Fruit fly (Drosophila melanogaster): ENCODE data around the gene B-H2.
A peak's percentile ranks its signal among the peaks of the same experiment; 100 is the strongest.

B-H2 gene

DNA sequence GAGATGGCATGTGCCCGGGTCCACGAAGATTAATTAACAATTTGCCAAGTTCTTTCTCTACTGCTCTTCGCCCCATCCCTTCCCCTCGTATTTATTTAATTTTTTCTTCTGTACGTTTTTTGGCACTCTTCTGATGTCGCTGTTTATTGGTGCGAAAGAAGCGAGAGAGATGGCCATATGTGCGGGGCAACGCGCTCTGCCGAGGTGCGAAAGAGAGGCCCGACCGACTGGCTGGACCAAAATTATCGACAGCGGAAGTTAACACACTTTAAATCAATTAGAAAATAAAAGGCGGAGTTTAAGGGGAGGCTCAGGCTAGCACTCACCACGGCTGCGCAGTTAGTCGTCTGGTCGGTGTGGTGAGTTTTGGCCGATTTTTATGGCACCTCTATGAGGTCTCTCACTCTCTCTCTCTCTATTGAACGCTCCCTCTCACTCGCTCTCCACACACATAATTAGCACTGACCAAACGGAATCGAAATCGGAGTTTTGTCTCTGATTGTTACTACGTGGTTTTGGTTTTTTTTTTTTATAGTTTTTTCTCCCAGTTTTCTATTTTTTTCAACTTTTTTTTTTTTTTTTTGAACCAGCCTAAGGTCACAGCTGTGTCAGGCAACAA is 31.5 kb downstream of the B-H2 start:
- no peak for TF ChIP-seq CG31627 (GFP tag; optimal IDR thresholded peaks at IDR 0.05)
- no peak for TF ChIP-seq CG1621 (tag; optimal IDR thresholded peaks at IDR 0.05)
- no peak for TF ChIP-seq Hr39 (GFP tag; optimal IDR thresholded peaks at IDR 0.05)
- TF ChIP-seq CG7368 (GFP tag; optimal IDR thresholded peaks at IDR 0.05) = no peak
- no peak for TF ChIP-seq CG6854 (GFP tag; optimal IDR thresholded peaks at IDR 0.05)
- TF ChIP-seq CG32006 (GFP tag; optimal IDR thresholded peaks at IDR 0.05) = no peak
- no peak for TF ChIP-seq Lpt (GFP tag; optimal IDR thresholded peaks at IDR 0.05)
- TF ChIP-seq Hr38 (GFP tag; optimal IDR thresholded peaks at IDR 0.05) = no peak
- no peak for TF ChIP-seq OdsH (GFP tag; optimal IDR thresholded peaks at IDR 0.05)
- TF ChIP-seq net (GFP tag; optimal IDR thresholded peaks at IDR 0.05) = no peak
- no peak for TF ChIP-seq fd85E (GFP tag; optimal IDR thresholded peaks at IDR 0.05)
- TF ChIP-seq CG15336 (GFP tag; IDR thresholded peaks at IDR 0.05) = no peak
- TF ChIP-seq ss (GFP tag; optimal IDR thresholded peaks at IDR 0.05) = no peak
- no peak for TF ChIP-seq CG11902 (GFP tag; optimal IDR thresholded peaks at IDR 0.05)
- TF ChIP-seq CG10669 (GFP tag; optimal IDR thresholded peaks at IDR 0.05) = no peak
- TF ChIP-seq CG6792 (GFP tag; optimal IDR thresholded peaks at IDR 0.05) = no peak

DNA sequence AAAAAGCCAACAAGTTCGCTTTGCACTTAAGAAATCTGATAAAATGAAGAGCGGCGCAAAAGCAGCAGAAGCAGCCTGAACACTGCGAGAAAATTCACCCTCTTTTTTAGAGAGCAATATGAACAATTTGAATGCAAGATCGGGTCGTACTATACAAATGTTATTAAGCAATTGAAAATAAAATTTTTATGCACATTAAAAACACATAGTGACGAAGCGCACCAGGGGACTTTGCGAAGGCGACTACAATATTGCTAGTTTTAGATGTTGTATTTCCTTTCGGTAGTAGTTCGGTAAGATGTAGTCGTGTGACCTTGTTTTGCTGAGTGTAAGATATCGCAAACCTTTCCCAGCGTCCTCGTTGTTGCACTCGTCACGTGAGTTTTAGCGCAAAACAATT is 37.2 kb downstream of the B-H2 start:
- peak; percentile 50 for TF ChIP-seq acj6 (GFP tag; optimal IDR thresholded peaks at IDR 0.05)
- TF ChIP-seq Blimp-1 (GFP tag; optimal IDR thresholded peaks at IDR 0.05) = no peak
- TF ChIP-seq CG6854 (GFP tag; optimal IDR thresholded peaks at IDR 0.05) = no peak
- TF ChIP-seq ss (GFP tag; optimal IDR thresholded peaks at IDR 0.05) = no peak
- TF ChIP-seq CG3032 (tag; optimal IDR thresholded peaks at IDR 0.05) = peak; percentile 47
- no peak for TF ChIP-seq Lpt (GFP tag; optimal IDR thresholded peaks at IDR 0.05)
- peak; percentile 14 for TF ChIP-seq CG34406 (GFP tag; optimal IDR thresholded peaks at IDR 0.05)
- peak; percentile 61; the same call in 2 of the 3 replicates for TF ChIP-seq CG6163 (GFP tag; IDR thresholded peaks at IDR 0.05)
- TF ChIP-seq fkh (GFP tag; optimal IDR thresholded peaks at IDR 0.05) = no peak
- peak; percentile 53 for TF ChIP-seq cyc (GFP tag; optimal IDR thresholded peaks at IDR 0.05)
- no peak for TF ChIP-seq CG8119 (GFP tag; IDR thresholded peaks at IDR 0.05)
- TF ChIP-seq Eip93F (GFP tag; optimal IDR thresholded peaks at IDR 0.05) = no peak
- TF ChIP-seq achi (GFP tag; optimal IDR thresholded peaks at IDR 0.05) = peak; percentile 44
- TF ChIP-seq Sox102F (GFP tag; optimal IDR thresholded peaks at IDR 0.05) = peak; percentile 1
- TF ChIP-seq topi (GFP tag; optimal IDR thresholded peaks at IDR 0.05) = peak; percentile 58
- peak; percentile 22 for TF ChIP-seq CG8632 (GFP tag; optimal IDR thresholded peaks at IDR 0.05)
- TF ChIP-seq CG10669 (GFP tag; optimal IDR thresholded peaks at IDR 0.05) = peak; percentile 47
- peak; percentile 76 for TF ChIP-seq svp (GFP tag)
- no peak for TF ChIP-seq CG11294 (GFP tag; IDR thresholded peaks at IDR 0.05)
- peak; percentile 17 for TF ChIP-seq dsx (GFP tag; optimal IDR thresholded peaks at IDR 0.05; ENCODE audit: poor library complexity, severe bottlenecking)
- no peak for TF ChIP-seq CG7368 (GFP tag; optimal IDR thresholded peaks at IDR 0.05)
- no peak for TF ChIP-seq Gug (GFP tag; IDR thresholded peaks at IDR 0.05)
- no peak for TF ChIP-seq Hr38 (GFP tag; optimal IDR thresholded peaks at IDR 0.05)
- TF ChIP-seq Hr4 (GFP tag; optimal IDR thresholded peaks at IDR 0.05) = no peak
- TF ChIP-seq CG15336 (GFP tag; IDR thresholded peaks at IDR 0.05) = no peak
- peak; percentile 50 for TF ChIP-seq Eip75B (GFP tag; optimal IDR thresholded peaks at IDR 0.05)
- TF ChIP-seq Sox15 (GFP tag; optimal IDR thresholded peaks at IDR 0.05) = peak; percentile 19
- TF ChIP-seq CG11762 (GFP tag; optimal IDR thresholded peaks at IDR 0.05; ENCODE audit: insufficient read depth) = peak; percentile 16
- peak; percentile 11 for TF ChIP-seq CG8319 (GFP tag; optimal IDR thresholded peaks at IDR 0.05)
- TF ChIP-seq pdm3 (GFP tag; optimal IDR thresholded peaks at IDR 0.05) = peak; percentile 50
- peak; percentile 7 for TF ChIP-seq spab (GFP tag; optimal IDR thresholded peaks at IDR 0.05)
- peak; percentile 45 for TF ChIP-seq CG6808 (GFP tag; optimal IDR thresholded peaks at IDR 0.05)
- TF ChIP-seq CG1621 (tag; optimal IDR thresholded peaks at IDR 0.05) = peak; percentile 17
- TF ChIP-seq esn (GFP tag; optimal IDR thresholded peaks at IDR 0.05) = peak; percentile 53
- peak in 1 of 2 experiments; percentile 7 for TF ChIP-seq salr (GFP tag; optimal IDR thresholded peaks at IDR 0.05)
- peak; percentile 19 for TF ChIP-seq vri (GFP tag; optimal IDR thresholded peaks at IDR 0.05)
- peak; percentile 34 for TF ChIP-seq CG32006 (GFP tag; optimal IDR thresholded peaks at IDR 0.05)
- TF ChIP-seq CG3919 (GFP tag; optimal IDR thresholded peaks at IDR 0.05) = peak; percentile 51
- TF ChIP-seq lz (GFP tag; optimal IDR thresholded peaks at IDR 0.05) = peak; percentile 57
- no peak for TF ChIP-seq CG6276 (GFP tag; optimal IDR thresholded peaks at IDR 0.05)
- no peak for TF ChIP-seq net (GFP tag; optimal IDR thresholded peaks at IDR 0.05)
- TF ChIP-seq dac (GFP tag; optimal IDR thresholded peaks at IDR 0.05) = no peak

Measured in whole organism, prepupa.